Worm (Caenorhabditis elegans): Measurements from ENCODE around the gene srh-44.

ce11 chrII:11472542-11472941, 42.3 kb upstream of the srh-44 start:
- TF ChIP-seq ZK337.2 (GFP tag; IDR thresholded peaks at IDR 0.05), result no peak
- no peak for TF ChIP-seq lin-39 (tag; optimal IDR thresholded peaks at IDR 0.05)
- no peak for TF ChIP-seq nhr-11 (tag; optimal IDR thresholded peaks at IDR 0.05)
